Worm (Caenorhabditis elegans) whole organism, young adult: ENCODE measurements around the gene cdh-3.
A peak's percentile ranks its signal among the peaks of the same experiment; 100 is the strongest.

ENCODE experiments used
- B0035.1 ChIP-seq: sonication (generic microtip); optimal IDR thresholded peaks from 2 replicates; lab custom pipeline; 2016; ENCODE audit warnings: missing genetic modification characterization, mild to moderate bottlenecking, missing compliant biosample characterization, missing genotype, missing genetic modification reagents
- C17E4.6 ChIP-seq: fragments of 200-800 bp; sonication (Bioruptor generic); IDR thresholded peaks from 2 replicates; pipeline ENCODE4 v1.3.6; 2022; ENCODE audit warnings: missing genetic modification reagents, missing genetic modification characterization, missing compliant biosample characterization
- D2030.7 ChIP-seq: fragments of 200-800 bp; sonication (Bioruptor generic); IDR thresholded peaks from 2 replicates; pipeline ENCODE4 v1.3.6; 2022; ENCODE audit warnings: missing genetic modification reagents, missing genetic modification characterization, missing compliant biosample characterization
- F10E7.11 ChIP-seq: sonication (generic microtip); optimal IDR thresholded peaks from 2 replicates; lab custom pipeline; 2017; ENCODE audit warnings: mild to moderate bottlenecking, missing genetic modification characterization, moderate library complexity, missing compliant biosample characterization
- F23B12.7 ChIP-seq: sonication (generic microtip); optimal IDR thresholded peaks from 2 replicates; lab custom pipeline; 2017; ENCODE audit warnings: missing genetic modification characterization, mild to moderate bottlenecking, missing compliant biosample characterization, antibody characterized with exemption, moderate library complexity; ENCODE audit not compliant: insufficient read depth
- K12H6.12 ChIP-seq: fragments of 200-800 bp; sonication (Bioruptor generic); optimal IDR thresholded peaks from 2 replicates; lab custom pipeline; 2018; ENCODE audit warnings: mild to moderate bottlenecking, missing genetic modification characterization, missing compliant biosample characterization
- T07F8.4 ChIP-seq: sonication (generic microtip); optimal IDR thresholded peaks from 2 replicates; lab custom pipeline; 2016; ENCODE audit warnings: mild to moderate bottlenecking, missing genetic modification characterization, moderate library complexity, missing compliant biosample characterization
- Y53G8AR.9 ChIP-seq: fragments of 200-800 bp; sonication (Bioruptor generic); conservative IDR thresholded peaks from 2 replicates; pipeline ENCODE4 v1.3.6; 2022; ENCODE audit warnings: missing genetic modification reagents, missing genetic modification characterization, missing compliant biosample characterization
- Y67H2A.10 ChIP-seq: fragments of 200-800 bp; sonication (Bioruptor generic); conservative IDR thresholded peaks from 2 replicates; pipeline ENCODE4 v1.3.6; 2022; ENCODE audit warnings: missing genetic modification reagents, missing genetic modification characterization, missing compliant biosample characterization
- Y79H2A.3 ChIP-seq: fragments of 200-800 bp; sonication (Bioruptor generic); conservative IDR thresholded peaks from 2 replicates; pipeline ENCODE4 v1.3.6; 2022; ENCODE audit warnings: missing genetic modification reagents, missing genetic modification characterization, missing compliant biosample characterization
- ama-1 ChIP-seq, 3 experiments: fragments of 150-350 bp in 1 of 3; sonication (generic microtip) in 2 of 3; optimal IDR thresholded peaks; 2 replicates each; lab custom pipeline; 2014 to 2018; ENCODE audit warnings: missing biosample characterization in 2 of 3, missing genetic modification characterization in 2 of 3, missing genetic modification reagents in 2 of 3
- aptf-3 ChIP-seq: fragments of 200-800 bp; sonication (Bioruptor generic); IDR thresholded peaks from 2 replicates; pipeline ENCODE4 v1.3.6; 2022; ENCODE audit warnings: missing genetic modification characterization, missing compliant biosample characterization
- attf-5 ChIP-seq: fragments of 200-800 bp; sonication (Bioruptor generic); optimal IDR thresholded peaks from 2 replicates; lab custom pipeline; 2018; ENCODE audit warnings: mild to moderate bottlenecking, missing genetic modification characterization, missing compliant biosample characterization
- bed-2 ChIP-seq: fragments of 200-800 bp; sonication (Bioruptor generic); IDR thresholded peaks from 2 replicates; pipeline ENCODE4 v1.3.6; 2022; ENCODE audit warnings: missing genetic modification reagents, missing genetic modification characterization, missing compliant biosample characterization
- cebp-1 ChIP-seq, 2 experiments: fragments of 200-800 bp in 1 of 2; sonication (Bioruptor generic) in 1 of 2; sonication (generic microtip) in 1 of 2; IDR thresholded peaks in 1 of 2; optimal IDR thresholded peaks in 1 of 2; 2 replicates each; pipeline versions ENCODE4 v1.3.6 to Lab custom; 2017 to 2022; ENCODE audit warnings: missing compliant biosample characterization in 2 of 2, missing genetic modification characterization in 2 of 2, mild to moderate bottlenecking in 1 of 2, missing genetic modification reagents in 1 of 2, moderate library complexity in 1 of 2
- ceh-27 ChIP-seq: fragments of 200-800 bp; sonication (Bioruptor generic); optimal IDR thresholded peaks from 2 replicates; lab custom pipeline; 2018; ENCODE audit warnings: mild to moderate bottlenecking, missing genetic modification characterization, moderate library complexity, missing compliant biosample characterization
- dox-1 ChIP-seq: fragments of 200-800 bp; sonication (Bioruptor generic); IDR thresholded peaks from 2 replicates; pipeline ENCODE4 v1.3.6; 2022; ENCODE audit warnings: missing genetic modification reagents, missing genetic modification characterization, missing compliant biosample characterization
- dpl-1 ChIP-seq: fragments of 150-350 bp; optimal IDR thresholded peaks from 2 replicates; lab custom pipeline; 2014; ENCODE audit warnings: missing biosample characterization, missing genetic modification reagents, missing genetic modification characterization
- egrh-3 ChIP-seq: fragments of 200-800 bp; sonication (Bioruptor generic); IDR thresholded peaks from 2 replicates; pipeline ENCODE4 v1.3.6; 2022; ENCODE audit warnings: missing genetic modification reagents, missing genetic modification characterization, missing compliant biosample characterization
- ekl-4 ChIP-seq: fragments of 200-800 bp; sonication (Bioruptor generic); IDR thresholded peaks from 2 replicates; pipeline ENCODE4 v1.3.6; 2022; ENCODE audit warnings: missing genetic modification reagents, missing genetic modification characterization, missing compliant biosample characterization
- ets-4 ChIP-seq: fragments of 200-800 bp; sonication (Bioruptor generic); optimal IDR thresholded peaks from 2 replicates; lab custom pipeline; 2018; ENCODE audit warnings: mild to moderate bottlenecking, missing genetic modification characterization, missing compliant biosample characterization
- hlh-12 ChIP-seq: sonication (generic microtip); optimal IDR thresholded peaks from 2 replicates; lab custom pipeline; 2016; ENCODE audit warnings: missing genetic modification characterization, missing compliant biosample characterization
- hlh-26 ChIP-seq: fragments of 200-800 bp; sonication (Bioruptor generic); conservative IDR thresholded peaks from 2 replicates; pipeline ENCODE4 v1.3.6; 2022; ENCODE audit warnings: missing genetic modification reagents, missing genetic modification characterization, missing compliant biosample characterization
- hmg-1.2 ChIP-seq: fragments of 200-800 bp; sonication (Bioruptor generic); IDR thresholded peaks from 2 replicates; pipeline ENCODE4 v1.3.6; 2022; ENCODE audit warnings: missing genetic modification reagents, missing genetic modification characterization, missing compliant biosample characterization
- lin-26 ChIP-seq: fragments of 200-800 bp; sonication (Bioruptor generic); IDR thresholded peaks from 2 replicates; pipeline ENCODE4 v1.3.6; 2022; ENCODE audit warnings: missing genetic modification reagents, missing genetic modification characterization, missing compliant biosample characterization
- lin-35 ChIP-seq, 3 experiments: fragments of 150-350 bp in 2 of 3; sonication (generic microtip) in 1 of 3; optimal IDR thresholded peaks; 2 replicates each; lab custom pipeline; 2014 to 2018; ENCODE audit warnings: missing biosample characterization in 3 of 3, missing genetic modification characterization in 3 of 3, missing genetic modification reagents in 3 of 3
- lin-40 ChIP-seq: sonication (generic microtip); optimal IDR thresholded peaks from 2 replicates; lab custom pipeline; 2016; ENCODE audit warnings: missing genetic modification characterization, mild to moderate bottlenecking, missing compliant biosample characterization, missing genotype, missing genetic modification reagents
- madf-10 ChIP-seq: sonication (generic microtip); optimal IDR thresholded peaks from 2 replicates; lab custom pipeline; 2016; ENCODE audit warnings: mild to moderate bottlenecking, missing genetic modification characterization, missing compliant biosample characterization
- madf-8 ChIP-seq: fragments of 200-800 bp; sonication (Bioruptor generic); conservative IDR thresholded peaks from 2 replicates; pipeline ENCODE4 v1.3.6; 2022; ENCODE audit warnings: missing genetic modification reagents, missing genetic modification characterization, missing compliant biosample characterization
- mes-4 ChIP-seq: sonication (generic microtip); optimal IDR thresholded peaks from 2 replicates; lab custom pipeline; 2016; ENCODE audit warnings: missing genotype, missing genetic modification characterization, missing compliant biosample characterization
- nfyb-1 ChIP-seq: fragments of 200-800 bp; sonication (Bioruptor generic); IDR thresholded peaks from 2 replicates; pipeline ENCODE4 v1.3.6; 2022; ENCODE audit warnings: missing genetic modification reagents, missing genetic modification characterization, missing compliant biosample characterization
- nhr-80 ChIP-seq: sonication (generic microtip); optimal IDR thresholded peaks from 2 replicates; lab custom pipeline; 2016; ENCODE audit warnings: missing genetic modification characterization, missing compliant biosample characterization
- pbrm-1 ChIP-seq: fragments of 200-800 bp; sonication (Bioruptor generic); IDR thresholded peaks from 2 replicates; pipeline ENCODE4 v1.3.6; 2022; ENCODE audit warnings: missing genetic modification reagents, missing genetic modification characterization, missing compliant biosample characterization
- rcor-1 ChIP-seq: fragments of 200-800 bp; sonication (Bioruptor generic); IDR thresholded peaks from 2 replicates; pipeline ENCODE4 v1.3.6; 2022; ENCODE audit warnings: missing genetic modification reagents, missing genetic modification characterization, missing compliant biosample characterization
- snpc-1.3 ChIP-seq: sonication (generic microtip); optimal IDR thresholded peaks from 2 replicates; lab custom pipeline; 2017; ENCODE audit warnings: missing genetic modification characterization, mild to moderate bottlenecking, missing compliant biosample characterization, antibody characterized with exemption, moderate library complexity, missing genotype, missing genetic modification reagents; ENCODE audit not compliant: insufficient read depth
- somi-1 ChIP-seq: fragments of 200-800 bp; sonication (Bioruptor generic); optimal IDR thresholded peaks from 2 replicates; lab custom pipeline; 2018; ENCODE audit warnings: mild to moderate bottlenecking, missing genetic modification characterization, missing compliant biosample characterization
- sptf-2 ChIP-seq: fragments of 200-800 bp; sonication (Bioruptor generic); optimal IDR thresholded peaks from 2 replicates; lab custom pipeline; 2018; ENCODE audit warnings: mild to moderate bottlenecking, missing genetic modification characterization, missing compliant biosample characterization
- tlf-1 ChIP-seq: fragments of 200-800 bp; sonication (Bioruptor generic); optimal IDR thresholded peaks from 2 replicates; lab custom pipeline; 2018; ENCODE audit warnings: mild to moderate bottlenecking, missing genetic modification characterization, missing compliant biosample characterization
- zfh-2 ChIP-seq: fragments of 200-800 bp; sonication (Bioruptor generic); conservative IDR thresholded peaks from 2 replicates; pipeline ENCODE4 v1.3.6; 2022; ENCODE audit warnings: missing genetic modification reagents, missing genetic modification characterization, missing compliant biosample characterization
- ztf-26 ChIP-seq: sonication (generic microtip); optimal IDR thresholded peaks from 2 replicates; lab custom pipeline; 2017; ENCODE audit warnings: missing genetic modification characterization, missing compliant biosample characterization

cdh-3 gene

ce11 chrIII:7725483-7726250, 28.6 kb downstream of the cdh-3 start:
- no peak for TF ChIP-seq ama-1 (optimal IDR thresholded peaks at IDR 0.05; lab: Kevin White, UChicago)
- peak in 1 of 2 experiments; percentile 33 for TF ChIP-seq ama-1 (GFP tag; optimal IDR thresholded peaks at IDR 0.05; lab: Kevin White, UChicago)
- no peak for TF ChIP-seq T07F8.4 (tag; lab: Kevin White, UChicago)
- TF ChIP-seq F10E7.11 (tag; lab: Kevin White, UChicago) = no peak
- TF ChIP-seq ztf-26 = no peak
- TF ChIP-seq nfyb-1 (GFP tag; lab: Robert Waterston, UW) = peak; percentile 27; the same call in 1 of the 2 replicates
- no peak for TF ChIP-seq Y79H2A.3 (GFP tag; lab: Robert Waterston, UW)
- no peak for TF ChIP-seq cebp-1 (GFP tag; IDR thresholded peaks at IDR 0.05; lab: Robert Waterston, UW)
- TF ChIP-seq cebp-1 (tag; optimal IDR thresholded peaks at IDR 0.05; lab: Kevin White, UChicago) = peak; percentile 8
- peak in 1 of 3 experiments; percentile 37 for TF ChIP-seq lin-35 (GFP tag; optimal IDR thresholded peaks at IDR 0.05; lab: Kevin White, UChicago)
- TF ChIP-seq ekl-4 (GFP tag; lab: Robert Waterston, UW) = 0 out of 2 replicates have a peak, but pooled peaks have one; percentile 45
- no peak for TF ChIP-seq Y67H2A.10 (GFP tag; lab: Robert Waterston, UW)
- TF ChIP-seq K12H6.12 = peak; percentile 16
- no peak for TF ChIP-seq ets-4 (GFP tag; lab: Kevin White, UChicago)
- TF ChIP-seq dox-1 (GFP tag; lab: Robert Waterston, UW) = peak; percentile 36; the same call in 1 of the 2 replicates
- no peak for TF ChIP-seq tlf-1 (GFP tag; lab: Kevin White, UChicago)
- TF ChIP-seq mes-4 (tag; lab: Kevin White, UChicago) = no peak
- TF ChIP-seq ceh-27 (GFP tag; lab: Kevin White, UChicago) = peak; percentile 27
- TF ChIP-seq zfh-2 (GFP tag; lab: Robert Waterston, UW) = peak; percentile 39; the same call in 1 of the 2 replicates
- TF ChIP-seq hmg-1.2 (GFP tag; lab: Robert Waterston, UW) = peak; percentile 5; the same call in 1 of the 2 replicates

ce11 chrIII:7724433-7724832, 29.8 kb downstream of the cdh-3 start:
- TF ChIP-seq somi-1 (GFP tag; lab: Kevin White, UChicago) = peak; percentile 10
- peak; percentile 36; the same call in 1 of the 2 replicates for TF ChIP-seq cebp-1 (GFP tag; IDR thresholded peaks at IDR 0.05; lab: Robert Waterston, UW)
- peak; percentile 93 for TF ChIP-seq cebp-1 (tag; optimal IDR thresholded peaks at IDR 0.05; lab: Kevin White, UChicago)
- TF ChIP-seq C17E4.6 (GFP tag; lab: Robert Waterston, UW) = no peak
- peak; percentile 58 for TF ChIP-seq K12H6.12

ce11 chrIII:7723412-7724068, 30.7 kb downstream of the cdh-3 start:
- TF ChIP-seq hmg-1.2 (GFP tag; lab: Robert Waterston, UW) (peak; percentile 27; the same call in 1 of the 2 replicates), hlh-26 (no peak), rcor-1 (GFP tag; lab: Robert Waterston, UW) (0 out of 2 replicates have a peak, but pooled peaks have one; percentile 22), B0035.1 (tag; lab: Kevin White, UChicago) (no peak), dpl-1 (GFP tag; lab: Kevin White, UChicago) (no peak), somi-1 (GFP tag; lab: Kevin White, UChicago) (peak; percentile 16), lin-40 (tag; lab: Kevin White, UChicago) (peak; percentile 66), attf-5 (GFP tag; lab: Kevin White, UChicago) (peak; percentile 10), lin-26 (GFP tag; lab: Robert Waterston, UW) (peak; percentile 32; the same call in 1 of the 2 replicates), sptf-2 (GFP tag; lab: Kevin White, UChicago) (no peak), bed-2 (no peak), egrh-3 (GFP tag; lab: Robert Waterston, UW) (no peak), aptf-3 (GFP tag; lab: Robert Waterston, UW) (no peak), snpc-1.3 (no peak), madf-8 (GFP tag; lab: Robert Waterston, UW) (no peak), ama-1 (optimal IDR thresholded peaks at IDR 0.05; lab: Kevin White, UChicago) (peak; percentile 27), ama-1 (GFP tag; optimal IDR thresholded peaks at IDR 0.05; lab: Kevin White, UChicago) (no peak), hlh-12 (tag; lab: Kevin White, UChicago) (no peak), madf-10 (tag; lab: Kevin White, UChicago) (no peak), Y53G8AR.9 (GFP tag; lab: Robert Waterston, UW) (peak; percentile 48), ceh-27 (GFP tag; lab: Kevin White, UChicago) (peak; percentile 30), nhr-80 (tag; lab: Kevin White, UChicago) (no peak), F23B12.7 (no peak), D2030.7 (GFP tag; lab: Robert Waterston, UW) (no peak), pbrm-1 (GFP tag; lab: Robert Waterston, UW) (no peak), K12H6.12 (peak; percentile 57)
